Fruit fly (Drosophila melanogaster) Kc167 (cell line): ENCODE measurements around the gene CG13705.

Source experiments
- Myc ChIP-seq: fragments of >200 bp; optimal IDR thresholded peaks from 2 replicates; lab custom pipeline; 2017; ENCODE audit warnings: missing external identifiers
- Sin3A ChIP-seq: fragments of >200 bp; optimal IDR thresholded peaks from 2 replicates; lab custom pipeline; 2018; ENCODE audit warnings: missing external identifiers
- h ChIP-seq: fragments of >200 bp; optimal IDR thresholded peaks from 3 replicates; lab custom pipeline; 2018; ENCODE audit warnings: missing external identifiers
- insv ChIP-seq: fragments of >200 bp; optimal IDR thresholded peaks from 3 replicates; lab custom pipeline; 2018; ENCODE audit warnings: missing external identifiers
- psq ChIP-seq: fragments of >200 bp; optimal IDR thresholded peaks from 2 replicates; lab custom pipeline; 2017; ENCODE audit warnings: missing external identifiers
- ttk ChIP-seq: sonication (Bioruptor generic); optimal IDR thresholded peaks from 2 replicates; lab custom pipeline; 2017; ENCODE audit warnings: missing external identifiers

CG13705 gene

dm6 chr3L:4896564-4896963 is at the start of gene CG13705:
CG13705 (plus strand) TSS chr3L:4896864.
- no peak for TF ChIP-seq psq (lab: Kevin White, UChicago)
- no peak for TF ChIP-seq Myc (lab: Kevin White, UChicago)
- no peak for TF ChIP-seq h (lab: Kevin White, UChicago)
- TF ChIP-seq insv (lab: Kevin White, UChicago) = no peak
- no peak for TF ChIP-seq Sin3A (lab: Kevin White, UChicago)
- no peak for TF ChIP-seq ttk

- TF ChIP-seq h (lab: Kevin White, UChicago) = no peak
- no peak for TF ChIP-seq ttk
- no peak for TF ChIP-seq insv (lab: Kevin White, UChicago)
- TF ChIP-seq Sin3A (lab: Kevin White, UChicago) = no peak
- TF ChIP-seq psq (lab: Kevin White, UChicago) = no peak
- no peak for TF ChIP-seq Myc (lab: Kevin White, UChicago)
Measured at dm6 chr3L:4848066-4848465, 48.6 kb upstream of the CG13705 start.

dm6 chr3L:4852411-4853050 is 44.1 kb upstream of the CG13705 start, which contains the start of gene CG32237:
CG32237 (minus strand) TSS chr3L:4852461.
- no peak for TF ChIP-seq psq (lab: Kevin White, UChicago)
- no peak for TF ChIP-seq insv (lab: Kevin White, UChicago)
- no peak for TF ChIP-seq Sin3A (lab: Kevin White, UChicago)
- TF ChIP-seq ttk = no peak
- no peak for TF ChIP-seq Myc (lab: Kevin White, UChicago)
- TF ChIP-seq h (lab: Kevin White, UChicago) = no peak

- no peak for TF ChIP-seq Myc (lab: Kevin White, UChicago)
- TF ChIP-seq psq (lab: Kevin White, UChicago) = no peak
- TF ChIP-seq ttk = no peak
- no peak for TF ChIP-seq insv (lab: Kevin White, UChicago)
- TF ChIP-seq Sin3A (lab: Kevin White, UChicago) = no peak
- TF ChIP-seq h (lab: Kevin White, UChicago) = no peak
Measured at dm6 chr3L:4853070-4853469, 43.6 kb upstream of the CG13705 start.

dm6 chr3L:4854153-4854552 is 42.5 kb upstream of the CG13705 start:
- TF ChIP-seq h (lab: Kevin White, UChicago) (no peak), psq (lab: Kevin White, UChicago) (no peak), Myc (lab: Kevin White, UChicago) (no peak), ttk (no peak), insv (lab: Kevin White, UChicago) (no peak), Sin3A (lab: Kevin White, UChicago) (no peak)

- TF ChIP-seq insv (lab: Kevin White, UChicago) (no peak), ttk (no peak), Sin3A (lab: Kevin White, UChicago) (no peak), h (lab: Kevin White, UChicago) (no peak), Myc (lab: Kevin White, UChicago) (no peak), psq (lab: Kevin White, UChicago) (no peak)
Measured at dm6 chr3L:4855208-4855607, 41.5 kb upstream of the CG13705 start.

dm6 chr3L:4860370-4860769 is 36.3 kb upstream of the CG13705 start, which contains the start of gene CG32235:
CG32235 (minus strand) TSS chr3L:4860470.
- TF ChIP-seq Myc (lab: Kevin White, UChicago) (no peak), h (lab: Kevin White, UChicago) (no peak), ttk (no peak), Sin3A (lab: Kevin White, UChicago) (no peak), insv (lab: Kevin White, UChicago) (no peak), psq (lab: Kevin White, UChicago) (no peak)

- TF ChIP-seq psq (lab: Kevin White, UChicago) = no peak
- no peak for TF ChIP-seq insv (lab: Kevin White, UChicago)
- TF ChIP-seq ttk = no peak
- TF ChIP-seq h (lab: Kevin White, UChicago) = no peak
- TF ChIP-seq Myc (lab: Kevin White, UChicago) = no peak
- no peak for TF ChIP-seq Sin3A (lab: Kevin White, UChicago)
Measured at dm6 chr3L:4860969-4861368, 35.7 kb upstream of the CG13705 start, which contains the start of gene Dnah3. Dnah3 (plus strand) TSS chr3L:4861269.

- TF ChIP-seq psq (lab: Kevin White, UChicago) = no peak
- TF ChIP-seq ttk = no peak
Measured at dm6 chr3L:4898647-4899046, 2.0 kb downstream of the CG13705 start, which contains the start of gene hoka. hoka (plus strand) TSS chr3L:4898900.

dm6 chr3L:4899117-4899516 is 2.5 kb downstream of the CG13705 start:
- TF ChIP-seq h (lab: Kevin White, UChicago) (no peak), Myc (lab: Kevin White, UChicago) (no peak), psq (lab: Kevin White, UChicago) (no peak), insv (lab: Kevin White, UChicago) (no peak), Sin3A (lab: Kevin White, UChicago) (no peak), ttk (no peak)

- no peak for TF ChIP-seq ttk
- no peak for TF ChIP-seq insv (lab: Kevin White, UChicago)
- no peak for TF ChIP-seq Myc (lab: Kevin White, UChicago)
- TF ChIP-seq Sin3A (lab: Kevin White, UChicago) = no peak
- TF ChIP-seq h (lab: Kevin White, UChicago) = no peak
- no peak for TF ChIP-seq psq (lab: Kevin White, UChicago)
Measured at dm6 chr3L:4910068-4910467, 13.4 kb downstream of the CG13705 start, which contains the start of gene Rh50. Rh50 (plus strand) TSS chr3L:4910368.

- TF ChIP-seq ttk (no peak), Sin3A (lab: Kevin White, UChicago) (no peak), h (lab: Kevin White, UChicago) (no peak), insv (lab: Kevin White, UChicago) (no peak)
Measured at dm6 chr3L:4920935-4921334, 24.3 kb downstream of the CG13705 start.
